Worm (Caenorhabditis elegans): ENCODE results near the gene K09E9.1.

The K09E9.1 gene

DNA sequence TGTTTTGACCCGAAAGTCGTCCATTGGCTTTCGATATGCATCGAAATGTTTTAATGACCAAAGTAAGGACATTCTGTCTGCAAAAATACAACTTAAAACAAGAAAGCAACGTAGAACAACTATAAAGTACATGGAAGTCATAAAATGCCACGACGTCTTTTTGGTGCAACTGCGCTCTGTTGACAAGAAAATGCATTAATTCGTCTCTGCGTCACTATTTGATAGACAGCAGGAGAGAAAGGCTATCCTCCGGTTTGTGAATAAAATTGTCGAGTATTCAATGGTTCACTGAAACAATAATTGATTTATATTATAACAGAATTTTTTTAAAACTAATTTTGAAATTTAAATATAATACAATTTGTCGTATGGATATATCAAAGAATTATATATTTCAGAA is 3.9 kb upstream of the K09E9.1 start, which contains the start of gene ergi-3 (continued):
- TF ChIP-seq ceh-90 (tag; optimal IDR thresholded peaks at IDR 0.05) = no peak

- TF ChIP-seq skn-1 (tag; optimal IDR thresholded peaks at IDR 0.05) (peak; percentile 58), zag-1 (tag; optimal IDR thresholded peaks at IDR 0.05) (no peak), swsn-7 (tag; optimal IDR thresholded peaks at IDR 0.05) (peak; percentile 15), mep-1 (tag; optimal IDR thresholded peaks at IDR 0.05) (peak; percentile 29), fkh-8 (tag; optimal IDR thresholded peaks at IDR 0.05) (peak; percentile 44), lsy-2 (tag; optimal IDR thresholded peaks at IDR 0.05) (peak in 1 of 2 experiments; percentile 36), unc-86 (tag; optimal IDR thresholded peaks at IDR 0.05) (no peak), nhr-47 (tag; optimal IDR thresholded peaks at IDR 0.05) (peak; percentile 41), F16B12.6 (tag; optimal IDR thresholded peaks at IDR 0.05) (no peak), ceh-82 (tag; optimal IDR thresholded peaks at IDR 0.05) (peak in 2 of 3 experiments; percentile 4 to 46), dsc-1 (tag; optimal IDR thresholded peaks at IDR 0.05) (peak; percentile 41), snu-23 (GFP tag; optimal IDR thresholded peaks at IDR 0.05) (peak; percentile 16), hlh-4 (tag; optimal IDR thresholded peaks at IDR 0.05) (no peak), nhr-76 (tag; optimal IDR thresholded peaks at IDR 0.05) (no peak), lin-14 (GFP tag; optimal IDR thresholded peaks at IDR 0.05) (peak; percentile 64), nhr-11 (tag; optimal IDR thresholded peaks at IDR 0.05) (no peak), nhr-71 (tag; optimal IDR thresholded peaks at IDR 0.05) (peak; percentile 49), efl-1 (optimal IDR thresholded peaks at IDR 0.05) (peak in 1 of 2 experiments; percentile 21), efl-1 (GFP tag; optimal IDR thresholded peaks at IDR 0.05 in 1 of 2) (no peak), zip-4 (GFP tag; optimal IDR thresholded peaks at IDR 0.05) (no peak), unc-62 (GFP tag; optimal IDR thresholded peaks at IDR 0.05) (no peak)
These were observed 3.1 kb upstream of the K09E9.1 start for ce11 chrX:15617168-15617567.

DNA sequence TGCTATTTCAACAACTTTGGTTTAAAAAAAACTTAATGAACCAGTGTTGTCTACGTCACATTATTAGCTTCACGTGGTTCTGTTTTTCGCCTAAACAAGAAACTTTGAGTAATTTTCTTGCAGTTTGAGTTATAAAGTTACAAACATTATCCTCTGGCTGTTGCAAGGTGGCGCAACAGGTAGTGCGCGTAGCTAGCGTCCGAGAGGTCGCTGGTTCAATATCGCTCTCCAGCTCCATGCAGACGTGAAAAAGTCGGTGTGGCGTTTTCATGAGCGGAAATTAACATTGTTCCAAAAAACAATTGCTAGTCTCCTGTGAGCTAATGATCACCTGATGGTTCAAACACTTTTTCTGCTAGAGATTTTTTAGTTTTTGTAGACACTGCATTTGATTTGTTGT is 1.0 kb upstream of the K09E9.1 start:
- TF ChIP-seq rnt-1 (tag; optimal IDR thresholded peaks at IDR 0.05) (peak; percentile 36), unc-86 (tag; optimal IDR thresholded peaks at IDR 0.05) (no peak), nhr-90 (tag; optimal IDR thresholded peaks at IDR 0.05; ENCODE audit: poor library complexity) (peak; percentile 28), lir-3 (tag; optimal IDR thresholded peaks at IDR 0.05; ENCODE audit: poor library complexity) (peak; percentile 1), ceh-88 (GFP tag; IDR thresholded peaks at IDR 0.05) (no peak), ztf-11 (tag; optimal IDR thresholded peaks at IDR 0.05) (no peak), nhr-47 (tag; optimal IDR thresholded peaks at IDR 0.05) (peak; percentile 59), nhr-71 (tag; optimal IDR thresholded peaks at IDR 0.05) (peak; percentile 61), elt-3 (tag; optimal IDR thresholded peaks at IDR 0.05) (no peak), hlh-17 (GFP tag; optimal IDR thresholded peaks at IDR 0.05; ENCODE audit: borderline replicate concordance) (no peak), hlh-4 (tag; optimal IDR thresholded peaks at IDR 0.05) (no peak), snu-23 (GFP tag; optimal IDR thresholded peaks at IDR 0.05) (peak; percentile 50), ces-1 (GFP tag; optimal IDR thresholded peaks at IDR 0.05) (no peak), zag-1 (tag; optimal IDR thresholded peaks at IDR 0.05) (no peak), dpl-1 (GFP tag; optimal IDR thresholded peaks at IDR 0.05) (no peak), pax-3 (tag; optimal IDR thresholded peaks at IDR 0.05) (no peak), mdl-1 (tag; optimal IDR thresholded peaks at IDR 0.05) (no peak), fkh-10 (GFP tag; optimal IDR thresholded peaks at IDR 0.05) (no peak), unc-130 (tag; optimal IDR thresholded peaks at IDR 0.05) (no peak), ztf-4 (tag; optimal IDR thresholded peaks at IDR 0.05) (no peak), xbp-1 (tag; optimal IDR thresholded peaks at IDR 0.05) (no peak), F16B12.6 (tag; optimal IDR thresholded peaks at IDR 0.05) (no peak), tbx-2 (tag; optimal IDR thresholded peaks at IDR 0.05) (no peak), hpl-2 (GFP tag; optimal IDR thresholded peaks at IDR 0.05) (no peak), isw-1 (GFP tag; IDR thresholded peaks at IDR 0.05) (no peak), egl-13 (tag; optimal IDR thresholded peaks at IDR 0.05) (no peak), sup-37 (GFP tag; optimal IDR thresholded peaks at IDR 0.05) (no peak), lin-15B (tag; optimal IDR thresholded peaks at IDR 0.05) (no peak), aha-1 (tag; optimal IDR thresholded peaks at IDR 0.05) (no peak), aly-2 (tag; optimal IDR thresholded peaks at IDR 0.05) (no peak), nhr-28 (tag; optimal IDR thresholded peaks at IDR 0.05) (no peak), ceh-63 (GFP tag; optimal IDR thresholded peaks at IDR 0.05) (no peak), ets-5 (GFP tag; IDR thresholded peaks at IDR 0.05) (no peak), nhr-12 (tag; optimal IDR thresholded peaks at IDR 0.05) (no peak), ceh-82 (tag; optimal IDR thresholded peaks at IDR 0.05) (no peak), nhr-11 (tag; optimal IDR thresholded peaks at IDR 0.05) (no peak), mef-2 (tag; optimal IDR thresholded peaks at IDR 0.05) (no peak)

All from whole organism, L1 larva.